Fruit fly (Drosophila melanogaster) whole organism, embryonic: ENCODE measurements around the gene ato.

Experiments
- CG10654 ChIP-seq: fragments of 200-800 bp; sonication (Bioruptor generic); optimal IDR thresholded peaks from 2 replicates; lab custom pipeline; 2016; ENCODE audit warnings: missing biosample characterization, missing genetic modification characterization
- CG10979 ChIP-seq: fragments of 200-800 bp; sonication (Bioruptor generic); optimal IDR thresholded peaks from 2 replicates; lab custom pipeline; 2018; ENCODE audit warnings: missing biosample characterization, mild to moderate bottlenecking, missing genetic modification characterization, moderate library complexity
- CG11093 ChIP-seq: fragments of 200-800 bp; sonication (Bioruptor generic); IDR thresholded peaks from 3 replicates; pipeline ENCODE4 v1.3.6; 2022; ENCODE audit warnings: missing biosample characterization, missing genetic modification characterization
- CG11560 ChIP-seq: fragments of 200-800 bp; sonication (Bioruptor generic); IDR thresholded peaks from 3 replicates; pipeline ENCODE4 v1.3.6; 2022; ENCODE audit warnings: missing biosample characterization, missing genetic modification characterization
- CG11695 ChIP-seq: fragments of 200-800 bp; sonication (Bioruptor generic); IDR thresholded peaks from 3 replicates; pipeline ENCODE4 v1.3.6; 2022; ENCODE audit warnings: missing biosample characterization, missing genetic modification characterization
- CG13624 ChIP-seq: fragments of 200-800 bp; sonication (Bioruptor generic); optimal IDR thresholded peaks from 2 replicates; lab custom pipeline; 2016; ENCODE audit warnings: missing biosample characterization, missing genetic modification characterization
- CG15269 ChIP-seq: fragments of 200-800 bp; sonication (Bioruptor generic); optimal IDR thresholded peaks from 2 replicates; lab custom pipeline; 2018; ENCODE audit warnings: missing biosample characterization, mild to moderate bottlenecking, missing genetic modification characterization, moderate library complexity
- CG1603 ChIP-seq: fragments of 200-800 bp; sonication (Bioruptor generic); optimal IDR thresholded peaks from 2 replicates; lab custom pipeline; 2019; ENCODE audit warnings: missing biosample characterization, mild to moderate bottlenecking, missing genetic modification characterization, moderate library complexity
- CG17359 ChIP-seq: fragments of 200-800 bp; sonication (Bioruptor generic); optimal IDR thresholded peaks from 3 replicates; lab custom pipeline; 2018; ENCODE audit warnings: missing biosample characterization, mild to moderate bottlenecking, missing genetic modification characterization, moderate library complexity
- CG17361 ChIP-seq: fragments of 200-800 bp; sonication (Bioruptor generic); IDR thresholded peaks from 3 replicates; pipeline ENCODE4 v1.3.6; 2022; ENCODE audit warnings: missing biosample characterization, missing genetic modification characterization
- CG17385 ChIP-seq: fragments of 200-800 bp; sonication (Bioruptor generic); optimal IDR thresholded peaks from 3 replicates; lab custom pipeline; 2018; ENCODE audit warnings: missing biosample characterization, mild to moderate bottlenecking, missing genetic modification characterization
- CG18599 ChIP-seq: fragments of 200-800 bp; sonication (Bioruptor generic); optimal IDR thresholded peaks from 3 replicates; lab custom pipeline; 2017; ENCODE audit warnings: missing biosample characterization, missing genetic modification characterization, mild to moderate bottlenecking, moderate library complexity, missing genetic modification reagents
- CG2120 ChIP-seq: fragments of 200-800 bp; sonication (Bioruptor generic); optimal IDR thresholded peaks from 3 replicates; lab custom pipeline; 2016; ENCODE audit warnings: missing biosample characterization, missing genetic modification characterization
- CG3281 ChIP-seq: fragments of 200-800 bp; sonication (Bioruptor generic); optimal IDR thresholded peaks from 3 replicates; lab custom pipeline; 2017; ENCODE audit warnings: missing biosample characterization, mild to moderate bottlenecking, missing genetic modification characterization
- CG4404 ChIP-seq: fragments of 200-800 bp; sonication (Bioruptor generic); IDR thresholded peaks from 2 replicates; pipeline ENCODE4 v1.3.6; 2022; ENCODE audit warnings: missing biosample characterization, missing genetic modification characterization
- CG6683 ChIP-seq: fragments of 200-800 bp; sonication (Bioruptor generic); optimal IDR thresholded peaks from 2 replicates; lab custom pipeline; 2017; ENCODE audit warnings: missing biosample characterization, mild to moderate bottlenecking, missing genetic modification characterization, missing genetic modification reagents
- CG6854 ChIP-seq: fragments of 200-800 bp; sonication (Bioruptor generic); optimal IDR thresholded peaks from 3 replicates; lab custom pipeline; 2017; ENCODE audit warnings: missing biosample characterization, mild to moderate bottlenecking, missing genetic modification characterization
- CG7357 ChIP-seq: fragments of 200-800 bp; sonication (Bioruptor generic); IDR thresholded peaks from 3 replicates; pipeline ENCODE4 v1.3.6; 2022; ENCODE audit warnings: missing biosample characterization, missing genetic modification characterization
- CG7839 ChIP-seq: fragments of 200-800 bp; sonication (Bioruptor generic); optimal IDR thresholded peaks from 3 replicates; lab custom pipeline; 2018; ENCODE audit warnings: missing biosample characterization, mild to moderate bottlenecking, missing genetic modification characterization, moderate library complexity
- CG9727 ChIP-seq: fragments of 200-800 bp; sonication (Bioruptor generic); optimal IDR thresholded peaks from 3 replicates; lab custom pipeline; 2017; ENCODE audit warnings: missing biosample characterization, mild to moderate bottlenecking, missing genetic modification characterization
- CG9797 ChIP-seq: fragments of 200-800 bp; sonication (Bioruptor generic); optimal IDR thresholded peaks from 3 replicates; lab custom pipeline; 2018; ENCODE audit warnings: missing biosample characterization, mild to moderate bottlenecking, missing genetic modification characterization
- CG9817 ChIP-seq: fragments of 200-800 bp; sonication (Bioruptor generic); optimal IDR thresholded peaks from 2 replicates; lab custom pipeline; 2018; ENCODE audit warnings: missing biosample characterization, mild to moderate bottlenecking, missing genetic modification characterization, moderate library complexity
- Deaf1 ChIP-seq: fragments of 200-800 bp; optimal IDR thresholded peaks from 3 replicates; lab custom pipeline; 2019; ENCODE audit warnings: missing biosample characterization, mild to moderate bottlenecking, missing genetic modification characterization, moderate library complexity
- Dll ChIP-seq: fragments of 200-800 bp; sonication (Bioruptor generic); IDR thresholded peaks from 4 replicates; pipeline ENCODE4 v1.3.6; 2022; ENCODE audit warnings: missing biosample characterization, missing genetic modification characterization; ENCODE audit not compliant: partially characterized antibody
- Drgx ChIP-seq: fragments of 200-800 bp; sonication (Bioruptor generic); IDR thresholded peaks from 2 replicates; pipeline ENCODE4 v1.3.6; 2022; ENCODE audit warnings: missing biosample characterization, missing genetic modification characterization
- Ets65A ChIP-seq: fragments of 200-800 bp; sonication (Bioruptor generic); peaks from one replicate; lab custom pipeline; 2016; ENCODE audit warnings: missing biosample characterization, missing genetic modification characterization
- Fer3 ChIP-seq: fragments of 200-800 bp; sonication (Bioruptor generic); optimal IDR thresholded peaks from 2 replicates; lab custom pipeline; 2018; ENCODE audit warnings: missing biosample characterization, mild to moderate bottlenecking, missing genetic modification characterization, moderate library complexity
- H15 ChIP-seq: fragments of 200-800 bp; sonication (Bioruptor generic); IDR thresholded peaks from 3 replicates; pipeline ENCODE4 v1.3.6; 2022; ENCODE audit warnings: missing biosample characterization, missing genetic modification characterization
- HLH3B ChIP-seq: fragments of 200-800 bp; sonication (Bioruptor generic); IDR thresholded peaks from 2 replicates; pipeline ENCODE4 v1.3.6; 2022; ENCODE audit warnings: missing biosample characterization, missing genetic modification characterization
- Lhr ChIP-seq: fragments of 200-800 bp; sonication (Bioruptor generic); optimal IDR thresholded peaks from 3 replicates; lab custom pipeline; 2017; ENCODE audit warnings: mild to moderate bottlenecking, missing biosample characterization, missing genetic modification reagents, missing genetic modification characterization
- Lim3 ChIP-seq: fragments of 200-800 bp; sonication (Bioruptor generic); IDR thresholded peaks from 2 replicates; pipeline ENCODE4 v1.3.6; 2022; ENCODE audit warnings: missing biosample characterization, missing genetic modification characterization
- Opbp ChIP-seq: fragments of 200-800 bp; sonication (Bioruptor generic); IDR thresholded peaks from 3 replicates; pipeline ENCODE4 v1.3.6; 2022; ENCODE audit warnings: missing biosample characterization, missing genetic modification characterization; ENCODE audit not compliant: partially characterized antibody
- PHDP ChIP-seq: fragments of 200-800 bp; sonication (Bioruptor generic); optimal IDR thresholded peaks from 3 replicates; lab custom pipeline; 2018; ENCODE audit warnings: missing biosample characterization, mild to moderate bottlenecking, missing genetic modification characterization, moderate library complexity
- Rfx ChIP-seq: fragments of 200-800 bp; sonication (Bioruptor generic); IDR thresholded peaks from 2 replicates; pipeline ENCODE4 v1.3.6; 2022; ENCODE audit warnings: missing biosample characterization, missing genetic modification characterization
- Xbp1 ChIP-seq: fragments of 200-800 bp; sonication (Bioruptor generic); optimal IDR thresholded peaks from 3 replicates; lab custom pipeline; 2016; ENCODE audit warnings: missing biosample characterization, mild to moderate bottlenecking, missing genetic modification characterization
- al ChIP-seq: fragments of 200-800 bp; sonication (Bioruptor generic); IDR thresholded peaks from 2 replicates; pipeline ENCODE4 v1.3.6; 2022; ENCODE audit warnings: missing biosample characterization, missing genetic modification characterization
- dimm ChIP-seq: fragments of 200-800 bp; sonication (Bioruptor generic); IDR thresholded peaks from 2 replicates; pipeline ENCODE4 v1.3.6; 2022; ENCODE audit warnings: missing biosample characterization, missing genetic modification characterization
- dmrt99B ChIP-seq: fragments of 200-800 bp; sonication (Bioruptor generic); optimal IDR thresholded peaks from 2 replicates; lab custom pipeline; 2018; ENCODE audit warnings: missing biosample characterization, mild to moderate bottlenecking, missing genetic modification characterization, moderate library complexity
- dysf ChIP-seq: fragments of 200-800 bp; sonication (Bioruptor generic); IDR thresholded peaks from 3 replicates; pipeline ENCODE4 v1.3.6; 2022; ENCODE audit warnings: missing biosample characterization, missing genetic modification characterization
- gro ChIP-seq: fragments of 200-800 bp; sonication (Bioruptor generic); optimal IDR thresholded peaks from 2 replicates; lab custom pipeline; 2016; ENCODE audit warnings: missing biosample characterization, missing genetic modification characterization
- ind ChIP-seq: fragments of 200-800 bp; sonication (Bioruptor generic); optimal IDR thresholded peaks from 3 replicates; lab custom pipeline; 2016; ENCODE audit warnings: missing biosample characterization, missing genetic modification characterization
- lab ChIP-seq: fragments of 200-800 bp; sonication (Bioruptor generic); optimal IDR thresholded peaks from 3 replicates; lab custom pipeline; 2017; ENCODE audit warnings: missing biosample characterization, missing genetic modification characterization, mild to moderate bottlenecking, moderate library complexity, missing genetic modification reagents
- org-1 ChIP-seq: fragments of 200-800 bp; sonication (Bioruptor generic); optimal IDR thresholded peaks from 2 replicates; lab custom pipeline; 2017; ENCODE audit warnings: missing biosample characterization, missing genetic modification characterization
- phol ChIP-seq: fragments of 200-800 bp; sonication (Bioruptor generic); optimal IDR thresholded peaks from 3 replicates; lab custom pipeline; 2018; ENCODE audit warnings: missing biosample characterization, mild to moderate bottlenecking, missing genetic modification characterization, moderate library complexity
- ranshi ChIP-seq: fragments of 200-800 bp; sonication (Bioruptor generic); IDR thresholded peaks from 2 replicates; pipeline ENCODE4 v1.3.6; 2022; ENCODE audit warnings: missing biosample characterization, missing genetic modification characterization
- row ChIP-seq: fragments of 200-800 bp; sonication (Bioruptor generic); IDR thresholded peaks from 3 replicates; pipeline ENCODE4 v1.3.6; 2022; ENCODE audit warnings: missing biosample characterization, missing genetic modification characterization
- sens ChIP-seq: fragments of 200-800 bp; sonication (Bioruptor generic); peaks from one replicate; lab custom pipeline; 2016; ENCODE audit warnings: missing biosample characterization, missing genetic modification characterization
- sug ChIP-seq: fragments of 200-800 bp; optimal IDR thresholded peaks from 2 replicates; lab custom pipeline; 2019; ENCODE audit warnings: missing biosample characterization, mild to moderate bottlenecking, missing genetic modification characterization, moderate library complexity
- tin ChIP-seq: fragments of 200-800 bp; sonication (Bioruptor generic); optimal IDR thresholded peaks from 3 replicates; lab custom pipeline; 2016; ENCODE audit warnings: missing biosample characterization, missing genetic modification characterization
- unpg ChIP-seq: fragments of 200-800 bp; sonication (Bioruptor generic); optimal IDR thresholded peaks from 3 replicates; lab custom pipeline; 2018; ENCODE audit warnings: missing biosample characterization, mild to moderate bottlenecking, missing genetic modification characterization, moderate library complexity

The ato gene

dm6 chr3R:8256040-8256439 lies 21.8 kb upstream of the ato start:
- TF ChIP-seq Rfx (GFP tag; lab: Robert Waterston, UW) (peak; percentile 53), Fer3 (tag; lab: Kevin White, UChicago) (peak; percentile 33), phol (peak; percentile 33), CG11093 (no peak), dysf (GFP tag; lab: Robert Waterston, UW) (peak; percentile 53; the same call in 2 of the 3 replicates), al (GFP tag; lab: Robert Waterston, UW) (0 out of 2 replicates have a peak, but pooled peaks have one; percentile 4), Lhr (no peak), Dll (GFP tag; lab: Robert Waterston, UW) (no peak), Xbp1 (GFP tag; lab: Kevin White, UChicago) (peak; percentile 9), CG17385 (GFP tag; lab: Kevin White, UChicago) (peak; percentile 25), CG11695 (peak; percentile 42; the same call in 1 of the 3 replicates), CG6854 (GFP tag; lab: Kevin White, UChicago) (peak; percentile 4), tin (peak; percentile 1), CG17361 (GFP tag; lab: Robert Waterston, UW) (0 out of 3 replicates have a peak, but pooled peaks have one; percentile 43), Lim3 (GFP tag; lab: Robert Waterston, UW) (no peak), CG3281 (GFP tag; lab: Kevin White, UChicago) (peak; percentile 45), org-1 (GFP tag; lab: Kevin White, UChicago) (peak; percentile 11), CG10979 (peak; percentile 1), PHDP (peak; percentile 42), Ets65A (peak; percentile 86), Drgx (peak; percentile 67; the same call in 1 of the 2 replicates), CG7839 (peak; percentile 59), CG10654 (GFP tag; lab: Kevin White, UChicago) (no peak), HLH3B (0 out of 2 replicates have a peak, but pooled peaks have one; percentile 25), CG1603 (tag; lab: Kevin White, UChicago) (peak; percentile 11), CG6683 (GFP tag; lab: Kevin White, UChicago) (no peak), dmrt99B (tag; lab: Kevin White, UChicago) (peak; percentile 44), CG9727 (GFP tag; lab: Kevin White, UChicago) (peak; percentile 23), ranshi (GFP tag; lab: Robert Waterston, UW) (0 out of 2 replicates have a peak, but pooled peaks have one; percentile 17), CG9797 (no peak), CG4404 (GFP tag; lab: Robert Waterston, UW) (0 out of 2 replicates have a peak, but pooled peaks have one; percentile 17), H15 (no peak), Opbp (GFP tag; lab: Robert Waterston, UW) (no peak), lab (peak; percentile 54), CG18599 (peak; percentile 38), sens (GFP tag; lab: Kevin White, UChicago) (peak; percentile 39), CG2120 (GFP tag; lab: Kevin White, UChicago) (peak; percentile 61), CG9817 (tag; lab: Kevin White, UChicago) (peak; percentile 26), CG17359 (tag; lab: Kevin White, UChicago) (peak; percentile 19), CG11560 (tag; lab: Robert Waterston, UW) (0 out of 3 replicates have a peak, but pooled peaks have one; percentile 32), dimm (no peak), unpg (GFP tag; lab: Kevin White, UChicago) (peak; percentile 53), Deaf1 (tag; lab: Kevin White, UChicago) (peak; percentile 4), sug (no peak), CG15269 (tag; lab: Kevin White, UChicago) (peak; percentile 52), CG7357 (0 out of 3 replicates have a peak, but pooled peaks have one; percentile 31), ind (GFP tag; lab: Kevin White, UChicago) (peak; percentile 36), gro (peak; percentile 26), row (GFP tag; lab: Robert Waterston, UW) (peak; percentile 37; the same call in 2 of the 3 replicates), CG13624 (peak; percentile 27)
